Fruit fly (Drosophila melanogaster): ENCODE measurements around the gene Pis.

Pis gene

DNA sequence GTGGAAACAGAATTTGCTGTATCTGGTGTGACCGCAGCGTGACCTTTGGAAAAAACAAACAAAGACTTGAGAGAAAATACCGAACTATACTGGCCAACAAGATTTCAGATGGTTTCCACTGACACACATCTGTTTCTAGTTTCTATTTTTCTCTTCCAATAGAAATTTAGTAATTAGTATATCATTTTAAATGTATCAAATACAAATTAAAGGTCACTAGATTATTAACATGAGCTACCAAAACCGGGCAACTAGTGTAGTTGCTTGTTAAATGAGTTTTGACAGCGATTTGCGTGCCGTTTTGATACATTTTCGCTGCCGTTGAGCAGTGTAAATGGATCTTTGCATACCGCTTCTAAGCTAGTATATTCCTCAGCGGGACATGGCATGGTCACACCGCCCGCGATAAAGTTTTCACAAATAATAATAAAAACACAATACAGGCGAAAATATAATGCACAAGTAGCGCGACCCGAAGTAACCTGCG, at the start of gene Pis, which contains the start of gene Hap40:
Pis (minus strand) TSS at position 51 of the 487 bp plus-strand sequence.
Hap40 (plus strand) TSS at position 406 of the 487 bp plus-strand sequence.
- peak; percentile 38 for TF ChIP-seq noc (tag; optimal IDR thresholded peaks at IDR 0.05)

DNA sequence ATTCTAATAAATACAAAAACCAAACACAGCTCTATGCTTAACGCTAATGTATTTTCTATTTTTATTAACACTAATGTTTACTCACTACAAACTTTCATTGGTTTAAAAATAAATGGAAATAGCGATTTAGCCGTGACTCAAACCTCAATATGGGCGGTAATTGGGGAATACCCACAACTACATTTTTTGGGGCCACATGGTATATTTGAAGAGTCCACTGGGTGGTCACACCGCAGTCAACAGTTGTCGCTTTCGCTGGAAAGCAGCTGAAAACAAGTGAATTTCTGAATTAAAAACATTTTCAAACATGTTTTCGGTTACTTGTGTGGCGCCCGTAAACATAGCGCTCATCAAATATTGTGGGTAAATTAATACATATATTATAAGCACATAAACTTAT, 45.4 kb upstream of the Pis start, which contains the start of gene Mvd:
Mvd (plus strand) TSS at position 222 of the 400 bp plus-strand sequence.
- no peak for TF ChIP-seq noc (tag; optimal IDR thresholded peaks at IDR 0.05)

DNA sequence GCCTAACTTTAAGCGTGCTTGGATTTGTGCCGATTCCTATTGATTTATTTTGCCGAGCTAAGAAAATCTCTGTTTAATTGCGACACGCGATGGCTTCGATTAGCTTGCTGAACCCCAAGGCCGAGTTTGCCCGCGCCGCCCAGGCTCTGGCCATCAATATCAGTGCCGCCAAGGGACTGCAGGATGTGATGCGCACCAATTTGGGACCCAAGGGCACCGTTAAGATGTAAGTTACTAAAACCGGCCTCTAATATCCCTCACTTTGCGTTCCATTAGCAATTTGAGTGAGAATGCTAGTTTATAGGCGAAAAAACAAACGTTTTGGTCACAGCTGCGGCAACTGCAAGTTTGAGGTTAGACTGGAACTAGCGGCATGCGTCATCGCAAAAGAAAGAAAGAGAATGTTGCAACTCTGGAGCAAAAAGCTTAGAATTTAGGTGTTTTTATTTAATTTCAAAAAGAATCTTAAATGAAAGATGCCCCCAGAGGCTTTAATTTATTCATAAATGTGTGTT, 43.2 kb upstream of the Pis start:
- no peak for TF ChIP-seq noc (tag; optimal IDR thresholded peaks at IDR 0.05)

DNA sequence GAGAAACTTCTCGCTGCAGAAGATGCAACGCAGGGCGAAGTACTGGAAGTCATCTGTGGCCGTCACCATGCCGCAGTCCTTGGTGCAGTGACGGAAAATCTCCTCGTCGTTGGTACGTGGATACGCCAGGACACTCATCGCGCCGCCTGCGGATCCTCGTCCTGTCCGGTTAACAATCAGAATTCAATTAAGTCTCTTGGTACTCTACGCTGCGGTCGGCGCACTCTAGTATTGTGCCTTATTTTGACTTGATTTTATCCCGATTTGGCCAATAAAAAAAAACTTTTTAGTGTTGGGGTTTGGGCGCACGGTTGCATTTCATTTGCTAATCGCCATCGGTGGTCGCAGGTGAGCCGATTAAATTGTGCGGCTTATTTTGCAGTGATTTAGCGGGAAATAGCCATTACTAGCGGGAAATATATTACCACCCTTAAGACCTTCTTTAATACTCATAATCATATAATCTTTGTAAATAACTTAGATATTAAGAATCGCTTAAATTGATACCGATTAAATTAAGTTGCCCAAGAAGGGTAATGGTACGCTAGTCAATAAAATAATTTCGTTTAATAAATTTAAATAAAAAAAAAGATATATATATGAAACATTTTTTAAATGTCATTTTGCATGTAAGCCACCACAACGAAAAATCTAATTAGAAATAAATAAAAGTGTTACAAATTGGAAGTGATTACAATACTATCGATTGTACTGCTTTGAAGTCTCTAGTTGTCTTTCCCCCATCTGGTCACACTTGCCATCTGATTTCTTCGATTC, 42.5 kb upstream of the Pis start, which contains the start of the genes CG8944 and CCT6:
CG8944 (minus strand) TSS at position 327 of the 777 bp plus-strand sequence.
CCT6 (plus strand) TSS at position 744 of the 777 bp plus-strand sequence.
- no peak for TF ChIP-seq noc (tag; optimal IDR thresholded peaks at IDR 0.05)

DNA sequence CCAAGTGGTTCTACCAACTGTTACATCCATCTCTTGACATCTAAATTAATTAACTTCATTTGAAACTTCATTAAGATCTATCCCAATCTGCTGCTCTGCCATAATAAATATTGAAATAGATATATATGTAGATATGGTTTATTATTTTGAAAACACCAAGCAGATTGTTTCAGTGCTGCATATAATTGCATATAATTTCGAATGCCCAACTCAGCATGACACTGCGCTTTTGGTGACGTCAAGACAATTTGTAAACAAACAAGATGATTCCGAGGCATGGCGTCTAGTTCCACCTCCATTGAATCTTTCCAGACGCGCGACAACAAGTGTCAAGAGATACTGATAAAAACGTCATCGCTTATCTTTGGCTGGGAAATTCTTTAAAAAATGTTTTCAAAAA, 37.3 kb upstream of the Pis start:
- TF ChIP-seq noc (tag; optimal IDR thresholded peaks at IDR 0.05) = peak; percentile 25

DNA sequence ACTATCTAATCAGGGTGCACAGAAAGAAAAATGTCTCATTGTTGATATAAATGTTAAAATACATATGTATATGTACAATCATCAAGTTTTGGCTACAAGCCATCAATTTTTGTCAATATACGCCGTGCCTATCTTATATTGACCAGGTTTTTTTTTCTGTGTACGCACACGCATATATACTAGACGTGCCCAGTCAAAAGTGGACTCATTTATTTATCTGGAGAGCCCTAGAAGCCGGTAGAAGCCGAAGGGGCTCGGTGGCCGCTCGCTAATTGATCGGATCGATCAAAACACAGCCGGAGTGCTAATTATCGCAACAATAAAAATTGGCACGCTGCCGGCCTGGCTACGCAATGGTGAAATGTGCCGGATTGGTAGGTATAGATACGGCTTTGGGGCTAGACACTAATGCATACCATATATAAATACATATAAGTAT, 36.7 kb upstream of the Pis start:
- peak; percentile 91 for TF ChIP-seq noc (tag; optimal IDR thresholded peaks at IDR 0.05)

DNA sequence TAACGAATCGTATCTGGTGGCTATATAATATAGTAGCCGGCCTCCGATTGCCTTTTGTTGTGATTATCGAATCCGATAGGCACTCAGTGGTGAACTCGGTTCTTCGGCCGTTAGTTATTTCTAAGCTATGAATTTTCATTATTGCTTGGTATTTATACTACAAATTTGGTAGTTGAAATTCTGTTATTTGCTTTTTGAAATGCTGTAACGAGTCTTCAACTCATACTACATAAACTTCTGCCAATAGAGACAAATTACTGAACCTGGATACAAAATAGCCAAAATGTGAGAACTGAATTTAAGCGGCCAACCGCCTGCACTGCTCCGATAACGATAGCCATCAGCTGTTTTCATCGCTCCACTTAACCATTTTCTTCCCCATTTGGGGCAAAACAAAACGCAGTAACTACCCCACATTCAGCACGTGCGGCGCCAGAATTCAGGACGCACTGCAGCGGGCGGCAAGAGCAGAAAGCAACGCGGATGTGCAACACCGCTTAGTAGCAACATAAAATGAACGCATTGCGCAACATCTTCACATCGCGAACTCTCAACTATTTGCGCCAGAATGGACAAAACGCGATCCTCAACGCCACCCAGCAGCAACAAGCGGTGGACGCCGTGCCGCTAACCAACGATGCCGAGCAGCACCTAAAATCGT, 35.5 kb upstream of the Pis start, which contains the start of the genes CG11679 and CG8206:
CG11679 (minus strand) TSS at position 65 of the 661 bp plus-strand sequence.
CG8206 (plus strand) TSS at position 341 of the 661 bp plus-strand sequence.
- peak; percentile 63 for TF ChIP-seq noc (tag; optimal IDR thresholded peaks at IDR 0.05)

DNA sequence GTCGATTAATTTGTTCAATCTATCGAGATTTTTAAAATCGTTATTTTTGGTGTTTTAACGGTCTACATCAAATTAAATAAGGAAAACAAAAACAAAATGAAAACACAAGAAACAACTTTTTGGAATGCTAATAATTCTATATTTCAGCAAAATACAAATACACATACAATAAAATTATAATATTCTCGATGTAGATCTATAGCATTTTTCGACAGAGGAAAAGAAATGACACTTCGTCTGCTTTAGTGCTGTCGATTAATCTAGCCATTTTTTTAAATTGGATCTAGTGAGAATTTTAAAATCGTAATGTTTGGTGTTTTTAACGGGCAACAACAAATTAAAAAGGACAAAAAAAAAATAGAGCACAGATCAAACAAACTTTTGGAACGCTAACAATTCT, 33.5 kb upstream of the Pis start, which contains the start of gene Arp6:
Arp6 (minus strand) TSS at position 11 of the 400 bp plus-strand sequence.
- TF ChIP-seq noc (tag; optimal IDR thresholded peaks at IDR 0.05) = no peak

DNA sequence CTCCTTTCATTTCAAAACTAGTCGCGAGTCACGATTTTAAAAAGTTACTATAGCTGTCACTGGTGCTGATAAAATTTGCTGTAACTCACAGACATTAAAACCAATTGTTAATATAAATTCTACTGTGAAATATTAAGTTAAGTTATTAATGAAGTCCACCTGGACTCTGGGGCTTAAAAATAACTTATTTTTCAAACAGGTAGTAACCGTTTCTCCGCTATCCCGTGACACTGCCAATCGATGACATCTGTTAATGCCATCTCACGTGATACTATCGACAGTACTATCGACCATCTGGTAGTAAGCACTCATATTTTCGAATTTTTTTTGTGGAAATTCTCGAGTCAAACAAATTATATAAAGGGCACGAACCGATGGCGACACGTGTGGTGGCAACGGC, 30.4 kb upstream of the Pis start, which contains the start of the genes CG12379 and MagR:
CG12379 (minus strand) TSS at position 2 of the 400 bp plus-strand sequence.
MagR (plus strand) TSS at position 276 of the 400 bp plus-strand sequence.
- TF ChIP-seq noc (tag; optimal IDR thresholded peaks at IDR 0.05) = peak; percentile 76

DNA sequence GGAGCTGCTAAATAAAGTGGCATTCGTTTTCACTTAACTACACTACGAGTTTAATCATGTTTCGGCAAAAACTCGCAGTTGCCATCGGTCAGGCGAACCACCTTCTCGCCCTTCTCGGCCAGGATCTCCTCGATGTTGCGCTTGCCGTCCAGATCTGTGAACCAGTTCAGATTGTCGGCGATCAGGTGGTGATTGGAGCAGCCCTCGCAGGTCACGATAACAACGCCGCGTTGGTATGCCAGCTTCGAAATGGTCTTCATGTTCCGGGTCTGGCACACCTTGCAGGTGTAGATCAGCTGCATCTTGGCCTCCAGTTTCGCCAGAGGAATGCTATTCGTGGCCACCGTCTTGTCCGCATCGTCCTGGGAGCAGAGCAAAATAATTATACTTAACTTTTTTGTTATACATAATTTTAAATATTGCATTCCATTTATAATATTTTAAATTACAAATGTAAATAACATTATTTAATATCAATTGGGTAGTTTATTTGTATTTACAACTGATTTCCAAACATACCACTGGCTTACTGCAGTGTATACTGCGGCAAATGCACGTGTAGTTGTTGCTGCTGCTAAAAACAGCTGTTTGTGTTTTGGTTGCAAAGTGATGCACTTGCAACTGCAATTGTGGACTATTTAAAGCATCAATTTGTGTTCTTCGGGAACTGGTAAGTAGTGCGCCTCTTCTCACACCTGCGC, 29.8 kb upstream of the Pis start:
- no peak for TF ChIP-seq noc (tag; optimal IDR thresholded peaks at IDR 0.05)

DNA sequence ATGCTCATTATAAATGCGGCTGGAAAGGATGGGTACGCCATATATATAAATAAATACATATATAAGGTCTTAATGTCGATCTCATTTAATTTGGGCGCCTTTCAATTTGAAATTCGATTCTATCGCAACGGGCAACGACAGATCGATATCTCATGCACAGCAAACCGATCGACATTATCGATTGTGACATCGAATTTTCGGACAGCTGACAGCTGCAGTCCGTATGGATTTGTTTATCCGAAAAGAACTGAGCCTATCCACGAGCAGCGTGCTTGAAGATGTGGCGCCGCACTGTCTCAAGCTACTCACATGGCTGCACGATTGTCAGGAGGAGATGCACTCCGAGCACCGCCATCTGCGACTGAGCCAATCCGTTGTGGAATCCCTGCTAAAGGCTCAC, 28.4 kb upstream of the Pis start, which contains the start of gene CG8191:
CG8191 (plus strand) TSS at position 211 of the 400 bp plus-strand sequence.
- TF ChIP-seq noc (tag; optimal IDR thresholded peaks at IDR 0.05) = no peak

DNA sequence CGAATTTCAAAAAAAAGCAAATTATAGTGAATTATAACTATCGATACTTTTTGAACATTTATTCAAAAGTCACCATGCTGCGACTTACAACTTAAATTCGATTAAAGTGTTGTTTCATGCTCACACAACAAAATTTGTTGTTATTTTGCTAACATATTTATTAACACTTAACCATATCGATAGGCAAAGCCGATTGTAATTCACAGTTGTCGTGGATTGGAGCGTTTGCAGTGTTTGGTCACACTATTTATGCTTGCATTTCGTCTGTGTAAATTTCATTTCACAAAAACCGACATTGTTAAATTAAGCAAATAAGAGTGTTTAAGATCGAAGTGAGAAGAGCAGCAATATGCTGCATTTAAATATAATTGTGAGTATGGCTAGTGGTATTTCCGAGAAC, 8.8 kb upstream of the Pis start, which contains the start of gene HUWE1:
HUWE1 (plus strand) TSS at position 220 of the 400 bp plus-strand sequence.
- no peak for TF ChIP-seq noc (tag; optimal IDR thresholded peaks at IDR 0.05)

DNA sequence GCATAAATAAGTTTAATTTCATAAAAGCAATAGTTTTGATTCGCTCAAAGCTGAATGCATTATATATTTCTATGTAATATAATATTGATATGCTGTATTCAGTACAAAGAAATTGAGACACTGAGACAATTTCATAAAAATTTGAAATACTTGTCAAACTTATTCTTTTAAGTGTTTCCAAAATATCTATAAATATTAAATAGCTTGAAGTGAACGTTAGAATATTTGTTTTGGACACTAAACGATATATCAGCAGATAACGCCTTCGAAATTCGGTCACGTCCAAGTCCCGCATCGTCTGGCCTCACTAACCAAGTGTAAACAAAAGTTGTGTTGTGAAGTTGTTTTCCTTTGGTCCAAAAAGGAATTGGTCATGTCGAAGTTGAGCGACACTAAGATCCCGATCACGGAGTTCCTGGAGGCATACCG, 7.2 kb upstream of the Pis start:
- TF ChIP-seq noc (tag; optimal IDR thresholded peaks at IDR 0.05) = no peak

DNA sequence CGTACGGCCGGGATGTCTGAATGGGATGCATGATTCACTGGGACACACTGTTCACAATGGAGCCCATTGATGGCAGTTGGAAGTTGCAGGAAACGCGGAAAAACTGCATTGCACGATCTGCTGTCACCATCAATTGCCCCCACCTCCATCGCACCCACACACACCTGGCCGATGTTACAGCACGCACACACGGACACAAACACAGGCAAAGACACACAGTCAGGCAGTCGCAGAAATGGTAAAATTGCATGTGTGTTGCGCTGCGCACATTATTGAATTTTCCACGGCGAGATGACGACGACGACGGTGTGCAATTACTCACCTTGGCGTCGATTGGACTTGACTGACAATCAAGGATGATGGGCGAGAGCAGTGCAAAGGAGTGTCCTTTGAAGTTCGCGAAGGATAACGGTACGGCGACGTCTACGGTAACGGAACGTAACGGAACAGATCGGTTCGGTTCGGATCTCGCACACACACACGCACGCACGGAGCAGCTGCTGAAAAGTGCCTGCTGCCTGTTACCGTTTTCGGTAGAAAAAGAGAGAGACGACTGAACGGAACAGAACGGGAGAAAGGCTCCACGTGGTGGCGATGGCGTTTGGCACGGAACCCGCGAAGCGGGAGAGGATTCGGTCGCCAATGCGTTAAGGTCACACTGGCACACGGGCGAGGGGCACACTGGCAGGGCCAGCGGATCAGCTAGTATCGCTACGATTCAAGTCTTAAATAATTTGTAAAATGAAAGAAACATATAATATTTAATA, 6.6 kb upstream of the Pis start, which contains the start of the genes CG9281 and CG15601:
CG9281 (minus strand) TSS at position 556 of the 767 bp plus-strand sequence.
CG15601 (plus strand) TSS at position 664 of the 767 bp plus-strand sequence.
- no peak for TF ChIP-seq noc (tag; optimal IDR thresholded peaks at IDR 0.05)

Measured in whole organism, larva.